Worm (Caenorhabditis elegans) whole organism, L2 larva: ENCODE data around the gene nspd-3.
A peak's percentile ranks its signal among the peaks of the same experiment; 100 is the strongest.

ENCODE experiments used
- F13H6.1 ChIP-seq: sonication (generic microtip); optimal IDR thresholded peaks from 2 replicates; lab custom pipeline; 2016; ENCODE audit warnings: missing genetic modification characterization, missing compliant biosample characterization
- egl-27 ChIP-seq: sonication (generic microtip); optimal IDR thresholded peaks from 3 replicates; lab custom pipeline; 2017; ENCODE audit warnings: missing biosample characterization, missing genetic modification reagents, missing genetic modification characterization
- lin-13 ChIP-seq: fragments of 150-350 bp; optimal IDR thresholded peaks from 2 replicates; lab custom pipeline; 2014; ENCODE audit warnings: missing biosample characterization, missing genetic modification reagents, missing genetic modification characterization
- mdl-1 ChIP-seq, 2 experiments: fragments of 150-350 bp in 1 of 2; sonication (generic microtip) in 1 of 2; optimal IDR thresholded peaks; 2 replicates each; lab custom pipeline; 2017; ENCODE audit warnings: missing biosample characterization in 2 of 2, missing genetic modification characterization in 2 of 2

- TF ChIP-seq egl-27 (no peak), F13H6.1 (tag; lab: Kevin White, UChicago) (peak; percentile 9), mdl-1 (tag; optimal IDR thresholded peaks at IDR 0.05; lab: Kevin White, UChicago) (no peak), lin-13 (GFP tag; lab: Kevin White, UChicago) (no peak)
Observed at ce11 chrIV:5171994-5172528, 9.2 kb upstream of the nspd-3 start.
